Fruit fly (Drosophila melanogaster): Measurements from ENCODE around the gene CTCF.

DNA sequence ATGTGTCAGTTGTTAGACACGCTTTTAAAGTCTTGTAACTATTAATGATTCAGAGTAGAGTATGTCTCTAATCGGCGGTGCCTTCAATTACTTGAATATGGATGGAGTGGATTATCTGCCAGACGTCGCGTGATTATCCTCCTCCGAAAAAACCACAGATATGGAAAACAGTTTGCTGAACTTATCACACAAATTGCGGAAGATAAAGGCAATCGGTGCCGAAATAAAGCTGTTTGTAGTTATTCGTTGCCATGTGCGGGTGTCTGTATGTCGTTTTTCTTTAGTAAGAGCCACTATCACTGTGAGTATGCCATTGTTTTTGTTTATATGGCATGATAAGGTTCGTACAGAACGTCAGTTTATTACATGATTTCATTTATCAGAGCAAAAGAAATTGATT, 12.5 kb downstream of the CTCF start:
- no peak for TF ChIP-seq sv (GFP tag; optimal IDR thresholded peaks at IDR 0.05)
- no peak for TF ChIP-seq dl (GFP tag; optimal IDR thresholded peaks at IDR 0.05; ENCODE audit: insufficient read depth in 1 of 2, partially characterized antibody in 2 of 2)
- TF ChIP-seq h (GFP tag; optimal IDR thresholded peaks at IDR 0.05), result no peak
